Worm (Caenorhabditis elegans) whole organism, L4 larva: ENCODE results near the gene K10D6.3.
A peak's percentile ranks its signal among the peaks of the same experiment; 100 is the strongest.

ENCODE experiments used
- ama-1 ChIP-seq: fragments of 150-350 bp; optimal IDR thresholded peaks from 2 replicates; lab custom pipeline; 2014; ENCODE audit warnings: inconsistent platforms, mixed read lengths
- egl-27 ChIP-seq: sonication (generic microtip); optimal IDR thresholded peaks from 3 replicates; lab custom pipeline; 2017; ENCODE audit warnings: missing biosample characterization, missing genetic modification reagents, missing genetic modification characterization
- jun-1 ChIP-seq: fragments of 150-350 bp; optimal IDR thresholded peaks from 2 replicates; lab custom pipeline; 2014; ENCODE audit warnings: missing biosample characterization, missing genetic modification reagents, missing genetic modification characterization
- lin-15B ChIP-seq: fragments of 150-350 bp; sonication (generic microtip); optimal IDR thresholded peaks from 3 replicates; lab custom pipeline; 2014; ENCODE audit warnings: missing biosample characterization, missing genetic modification characterization
- nhr-11 ChIP-seq: fragments of 150-350 bp; optimal IDR thresholded peaks from 2 replicates; lab custom pipeline; 2014; ENCODE audit warnings: missing biosample characterization, missing genetic modification characterization
- nhr-42 ChIP-seq: fragments of 200-800 bp; sonication (Bioruptor generic); IDR thresholded peaks from 2 replicates; pipeline ENCODE4 v1.3.6; 2022; ENCODE audit warnings: missing genetic modification characterization, missing compliant biosample characterization
- unc-62 ChIP-seq, 3 experiments: fragments of 150-350 bp in 1 of 3; sonication (generic microtip); optimal IDR thresholded peaks in 2 of 3; peaks in 1 of 3; 1 replicate in 1 of 3; 2 replicates in 2 of 3; lab custom pipeline; 2014 to 2017; ENCODE audit warnings: missing biosample characterization in 3 of 3, missing genetic modification characterization in 3 of 3, missing genetic modification reagents in 3 of 3, missing genotype in 1 of 3

ce11 chrV:11225981-11226380, 25.6 kb downstream of the K10D6.3 start, which contains the start of gene bgal-1:
- TF ChIP-seq jun-1 (no peak), unc-62 (GFP tag; optimal IDR thresholded peaks at IDR 0.05 in 1 of 2; lab: Kevin White, UChicago) (no peak), unc-62 (tag; optimal IDR thresholded peaks at IDR 0.05; lab: Kevin White, UChicago) (no peak), nhr-42 (GFP tag; lab: Robert Waterston, UW) (no peak), ama-1 (lab: Kevin White, UChicago) (peak; percentile 92), nhr-11 (tag; lab: Kevin White, UChicago) (no peak), egl-27 (tag; lab: Kevin White, UChicago) (no peak), lin-15B (no peak)
